Worm (Caenorhabditis elegans) whole organism, early embryonic: Measurements from ENCODE around the gene lmbr-1.

ENCODE experiments used
- B0310.2 ChIP-seq: sonication (generic microtip); optimal IDR thresholded peaks from 2 replicates; lab custom pipeline; 2016; ENCODE audit warnings: mild to moderate bottlenecking, missing genetic modification characterization, missing compliant biosample characterization
- F13C5.2 ChIP-seq: sonication (generic microtip); optimal IDR thresholded peaks from 2 replicates; lab custom pipeline; 2017; ENCODE audit warnings: mild to moderate bottlenecking, missing genetic modification characterization, inconsistent platforms, missing compliant biosample characterization
- aly-1 ChIP-seq: sonication (generic microtip); optimal IDR thresholded peaks from 2 replicates; lab custom pipeline; 2016; ENCODE audit warnings: missing genetic modification characterization, missing compliant biosample characterization
- ama-1 ChIP-seq: fragments of 150-350 bp; optimal IDR thresholded peaks from 2 replicates; lab custom pipeline; 2014
- ceh-13 ChIP-seq: fragments of 200-800 bp; sonication (Bioruptor generic); optimal IDR thresholded peaks from 2 replicates; lab custom pipeline; 2018; ENCODE audit warnings: mild to moderate bottlenecking, missing genetic modification characterization, missing compliant biosample characterization
- ceh-36 ChIP-seq: sonication (generic microtip); optimal IDR thresholded peaks from 2 replicates; lab custom pipeline; 2016; ENCODE audit warnings: missing genetic modification characterization, inconsistent platforms, missing compliant biosample characterization
- ets-7 ChIP-seq: sonication (generic microtip); optimal IDR thresholded peaks from 2 replicates; lab custom pipeline; 2016; ENCODE audit warnings: missing genotype, missing genetic modification characterization, missing compliant biosample characterization
- flt-1 ChIP-seq: fragments of 200-800 bp; sonication (Bioruptor generic); IDR thresholded peaks from 2 replicates; pipeline ENCODE4 v1.3.6; 2022; ENCODE audit warnings: missing genetic modification characterization, missing compliant biosample characterization
- hmbx-1 ChIP-seq: sonication (generic microtip); optimal IDR thresholded peaks from 2 replicates; lab custom pipeline; 2016; ENCODE audit warnings: mild to moderate bottlenecking, missing genetic modification characterization, missing compliant biosample characterization
- hmg-4 ChIP-seq: fragments of 200-800 bp; sonication (Bioruptor generic); optimal IDR thresholded peaks from 2 replicates; lab custom pipeline; 2018; ENCODE audit warnings: mild to moderate bottlenecking, missing genetic modification characterization, missing compliant biosample characterization
- hnd-1 ChIP-seq: sonication (generic microtip); optimal IDR thresholded peaks from 2 replicates; lab custom pipeline; 2016; ENCODE audit warnings: missing genetic modification characterization, missing compliant biosample characterization
- pes-1 ChIP-seq: fragments of 200-800 bp; sonication (Bioruptor generic); IDR thresholded peaks from 2 replicates; pipeline ENCODE4 v1.3.6; 2022; ENCODE audit warnings: missing genetic modification reagents, missing genetic modification characterization, missing compliant biosample characterization
- scrt-1 ChIP-seq: fragments of 200-800 bp; sonication (Bioruptor generic); IDR thresholded peaks from 2 replicates; pipeline ENCODE4 v1.3.6; 2022; ENCODE audit warnings: missing genetic modification characterization, missing compliant biosample characterization
- sea-1 ChIP-seq: fragments of 200-800 bp; sonication (Bioruptor generic); conservative IDR thresholded peaks from 2 replicates; pipeline ENCODE4 v1.3.6; 2022; ENCODE audit warnings: missing genetic modification characterization, missing compliant biosample characterization
- tbx-11 ChIP-seq: fragments of 200-800 bp; sonication (Bioruptor generic); IDR thresholded peaks from 2 replicates; pipeline ENCODE4 v1.3.6; 2022; ENCODE audit warnings: missing genetic modification characterization, missing compliant biosample characterization
- tbx-37 ChIP-seq: fragments of 200-800 bp; sonication (Bioruptor generic); conservative IDR thresholded peaks from 2 replicates; pipeline ENCODE4 v1.3.6; 2022; ENCODE audit warnings: missing genetic modification reagents, missing genetic modification characterization, missing compliant biosample characterization
- tra-4 ChIP-seq: sonication (generic microtip); optimal IDR thresholded peaks from 2 replicates; lab custom pipeline; 2017; ENCODE audit warnings: missing genetic modification characterization, missing compliant biosample characterization

lmbr-1 gene

ce11 chrIII:8392307-8392706 is 20.3 kb downstream of the lmbr-1 start:
- no peak for TF ChIP-seq tbx-37 (GFP tag; lab: Robert Waterston, UW)
- no peak for TF ChIP-seq tbx-11 (GFP tag; lab: Robert Waterston, UW)
- TF ChIP-seq scrt-1 (GFP tag; lab: Robert Waterston, UW): no peak
- TF ChIP-seq hmg-4 (GFP tag; lab: Kevin White, UChicago): no peak
- no peak for TF ChIP-seq tra-4
- no peak for TF ChIP-seq ama-1
- no peak for TF ChIP-seq flt-1
- TF ChIP-seq ceh-36 (tag; lab: Kevin White, UChicago): no peak
- TF ChIP-seq hmbx-1 (tag; lab: Kevin White, UChicago): no peak
- no peak for TF ChIP-seq ceh-13 (GFP tag; lab: Kevin White, UChicago)

- TF ChIP-seq hmbx-1 (tag; lab: Kevin White, UChicago) (no peak), hmg-4 (GFP tag; lab: Kevin White, UChicago) (no peak), tbx-37 (GFP tag; lab: Robert Waterston, UW) (no peak), ama-1 (no peak), hnd-1 (tag; lab: Kevin White, UChicago) (no peak), aly-1 (tag; lab: Kevin White, UChicago) (no peak), sea-1 (GFP tag; lab: Robert Waterston, UW) (no peak), ceh-13 (GFP tag; lab: Kevin White, UChicago) (no peak), tra-4 (no peak), ceh-36 (tag; lab: Kevin White, UChicago) (no peak), scrt-1 (GFP tag; lab: Robert Waterston, UW) (no peak), tbx-11 (GFP tag; lab: Robert Waterston, UW) (no peak), flt-1 (no peak), pes-1 (GFP tag; lab: Robert Waterston, UW) (no peak), B0310.2 (tag; lab: Kevin White, UChicago) (no peak)
Measured at ce11 chrIII:8394374-8395302, 22.6 kb downstream of the lmbr-1 start, which contains the start of gene ZK353.10. Gene ZK353.10 (minus strand): TSS chrIII:8394424.

ce11 chrIII:8395685-8396084 is 23.6 kb downstream of the lmbr-1 start, which contains the start of gene ZK353.3:
Gene ZK353.3 (plus strand): TSS chrIII:8395985.
- TF ChIP-seq scrt-1 (GFP tag; lab: Robert Waterston, UW): no peak
- no peak for TF ChIP-seq ets-7 (tag; lab: Kevin White, UChicago)
- no peak for TF ChIP-seq flt-1
- TF ChIP-seq ceh-13 (GFP tag; lab: Kevin White, UChicago): no peak
- TF ChIP-seq tbx-37 (GFP tag; lab: Robert Waterston, UW): no peak
- no peak for TF ChIP-seq tra-4
- no peak for TF ChIP-seq aly-1 (tag; lab: Kevin White, UChicago)
- TF ChIP-seq F13C5.2 (tag; lab: Kevin White, UChicago): no peak
- no peak for TF ChIP-seq hnd-1 (tag; lab: Kevin White, UChicago)
- TF ChIP-seq hmbx-1 (tag; lab: Kevin White, UChicago): no peak
- no peak for TF ChIP-seq sea-1 (GFP tag; lab: Robert Waterston, UW)
- TF ChIP-seq pes-1 (GFP tag; lab: Robert Waterston, UW): no peak
- TF ChIP-seq tbx-11 (GFP tag; lab: Robert Waterston, UW): no peak
- TF ChIP-seq hmg-4 (GFP tag; lab: Kevin White, UChicago): no peak
- TF ChIP-seq ama-1: no peak
- TF ChIP-seq B0310.2 (tag; lab: Kevin White, UChicago): no peak

- TF ChIP-seq ceh-36 (tag; lab: Kevin White, UChicago) (no peak), ceh-13 (GFP tag; lab: Kevin White, UChicago) (no peak), aly-1 (tag; lab: Kevin White, UChicago) (no peak), B0310.2 (tag; lab: Kevin White, UChicago) (no peak), tbx-37 (GFP tag; lab: Robert Waterston, UW) (no peak), ama-1 (no peak), flt-1 (no peak), tra-4 (no peak), tbx-11 (GFP tag; lab: Robert Waterston, UW) (no peak), hmg-4 (GFP tag; lab: Kevin White, UChicago) (no peak), scrt-1 (GFP tag; lab: Robert Waterston, UW) (no peak), F13C5.2 (tag; lab: Kevin White, UChicago) (no peak), pes-1 (GFP tag; lab: Robert Waterston, UW) (no peak), hmbx-1 (tag; lab: Kevin White, UChicago) (no peak), ets-7 (tag; lab: Kevin White, UChicago) (no peak), sea-1 (GFP tag; lab: Robert Waterston, UW) (no peak)
Measured at ce11 chrIII:8398411-8398810, 26.4 kb downstream of the lmbr-1 start, which contains the start of gene ZK353.2. Gene ZK353.2 (plus strand): TSS chrIII:8398711.

- no peak for TF ChIP-seq ama-1
- TF ChIP-seq ets-7 (tag; lab: Kevin White, UChicago): no peak
- TF ChIP-seq B0310.2 (tag; lab: Kevin White, UChicago): no peak
- TF ChIP-seq hnd-1 (tag; lab: Kevin White, UChicago): no peak
- no peak for TF ChIP-seq hmg-4 (GFP tag; lab: Kevin White, UChicago)
- TF ChIP-seq tbx-37 (GFP tag; lab: Robert Waterston, UW): no peak
- no peak for TF ChIP-seq ceh-13 (GFP tag; lab: Kevin White, UChicago)
- no peak for TF ChIP-seq aly-1 (tag; lab: Kevin White, UChicago)
- TF ChIP-seq F13C5.2 (tag; lab: Kevin White, UChicago): no peak
- TF ChIP-seq ceh-36 (tag; lab: Kevin White, UChicago): no peak
- TF ChIP-seq tbx-11 (GFP tag; lab: Robert Waterston, UW): no peak
- TF ChIP-seq tra-4: no peak
- no peak for TF ChIP-seq pes-1 (GFP tag; lab: Robert Waterston, UW)
- TF ChIP-seq flt-1: no peak
- no peak for TF ChIP-seq hmbx-1 (tag; lab: Kevin White, UChicago)
- TF ChIP-seq scrt-1 (GFP tag; lab: Robert Waterston, UW): no peak
- no peak for TF ChIP-seq sea-1 (GFP tag; lab: Robert Waterston, UW)
Measured at ce11 chrIII:8400478-8400877, 28.4 kb downstream of the lmbr-1 start.

- no peak for TF ChIP-seq tbx-37 (GFP tag; lab: Robert Waterston, UW)
Measured at ce11 chrIII:8401887-8402286, 29.8 kb downstream of the lmbr-1 start, which contains the start of gene lap-1. Gene lap-1 (minus strand): TSS chrIII:8401928.
